Worm (Caenorhabditis elegans): ENCODE measurements around the gene C09F12.2.

C09F12.2 gene

DNA sequence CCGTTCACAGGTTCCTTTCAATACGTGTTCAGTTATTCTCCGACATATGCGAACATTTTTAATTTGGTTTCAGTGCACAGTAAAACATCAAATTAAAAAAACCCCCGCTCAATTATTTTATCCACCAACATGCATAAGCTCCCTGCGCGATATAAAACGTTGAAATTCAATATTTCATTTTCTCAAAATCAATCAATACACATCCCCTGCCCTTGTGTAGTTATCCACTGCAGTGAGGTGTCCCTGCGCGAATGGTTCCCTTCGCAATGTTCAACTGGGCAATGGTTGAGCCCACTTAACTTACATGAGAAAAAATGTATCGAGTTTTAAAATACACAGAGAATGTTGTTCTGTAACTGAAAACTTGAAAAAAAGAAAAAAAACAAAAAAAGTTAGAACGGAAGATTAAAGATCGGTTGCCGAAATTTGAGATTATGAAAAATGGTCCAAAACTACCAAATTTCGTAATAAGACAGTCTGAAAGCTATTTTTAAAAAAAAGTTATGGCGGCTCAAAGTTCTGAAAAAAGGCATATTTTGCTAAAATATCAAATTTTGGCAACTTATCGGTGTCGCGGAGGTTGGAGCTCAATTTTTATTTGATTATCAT, 40.4 kb downstream of the C09F12.2 start (continued):
- TF ChIP-seq lir-3 (tag; optimal IDR thresholded peaks at IDR 0.05; ENCODE audit: poor library complexity): peak; percentile 95

DNA sequence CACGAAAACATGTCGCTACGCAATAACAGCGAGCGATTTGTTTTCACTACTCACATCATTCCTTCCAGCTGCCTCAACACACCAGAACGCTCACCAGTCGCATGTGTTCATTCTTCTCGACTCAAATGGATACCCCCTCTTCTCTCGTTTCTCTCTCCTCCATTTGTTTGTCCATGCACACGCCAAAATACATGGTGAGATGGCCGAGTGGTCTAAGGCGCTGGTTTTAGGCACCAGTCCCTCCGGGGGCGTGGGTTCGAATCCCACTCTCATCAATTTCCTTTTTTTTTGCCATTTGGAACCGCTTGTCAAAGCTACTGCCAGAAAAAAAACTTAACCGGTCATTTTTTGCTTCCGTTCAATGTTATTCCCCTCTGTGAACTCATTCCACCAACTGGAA, 41.8 kb downstream of the C09F12.2 start:
- TF ChIP-seq blmp-1 (tag; optimal IDR thresholded peaks at IDR 0.05): no peak
- peak; percentile 72 for TF ChIP-seq nhr-71 (tag; optimal IDR thresholded peaks at IDR 0.05)
- TF ChIP-seq nhr-84 (tag; optimal IDR thresholded peaks at IDR 0.05): no peak
- no peak for TF ChIP-seq Y116A8C.19 (tag; optimal IDR thresholded peaks at IDR 0.05; ENCODE audit: borderline replicate concordance)
- peak; percentile 65 for TF ChIP-seq fkh-10 (GFP tag; optimal IDR thresholded peaks at IDR 0.05)
- TF ChIP-seq fkh-8 (tag; optimal IDR thresholded peaks at IDR 0.05): peak; percentile 63
- TF ChIP-seq ceh-90 (tag; optimal IDR thresholded peaks at IDR 0.05): no peak
- no peak for TF ChIP-seq tlp-1 (tag; optimal IDR thresholded peaks at IDR 0.05)
- no peak for TF ChIP-seq unc-30 (tag; optimal IDR thresholded peaks at IDR 0.05)
- peak; percentile 45 for TF ChIP-seq egl-13 (tag; optimal IDR thresholded peaks at IDR 0.05)
- TF ChIP-seq lin-14 (GFP tag; optimal IDR thresholded peaks at IDR 0.05): peak; percentile 58
- no peak for TF ChIP-seq C16A3.4 (tag; optimal IDR thresholded peaks at IDR 0.05)
- peak; percentile 54 for TF ChIP-seq xbp-1 (tag; optimal IDR thresholded peaks at IDR 0.05)
- TF ChIP-seq irx-1 (tag; optimal IDR thresholded peaks at IDR 0.05): peak; percentile 27
- TF ChIP-seq efl-3 (GFP tag; optimal IDR thresholded peaks at IDR 0.05): no peak
- no peak for TF ChIP-seq ama-1 (optimal IDR thresholded peaks at IDR 0.05)
- peak; percentile 40 for TF ChIP-seq nhr-77 (tag; optimal IDR thresholded peaks at IDR 0.05)
- no peak for TF ChIP-seq lin-15B (tag; optimal IDR thresholded peaks at IDR 0.05)
- TF ChIP-seq F16B12.6 (tag; optimal IDR thresholded peaks at IDR 0.05): no peak
- peak; percentile 11 for TF ChIP-seq unc-130 (tag; optimal IDR thresholded peaks at IDR 0.05)
- no peak for TF ChIP-seq nhr-28 (tag; optimal IDR thresholded peaks at IDR 0.05)
- peak; percentile 72 for TF ChIP-seq nhr-19 (GFP tag; conservative IDR thresholded peaks at IDR 0.05)
- TF ChIP-seq ces-1 (GFP tag; optimal IDR thresholded peaks at IDR 0.05): no peak
- no peak for TF ChIP-seq ets-5 (GFP tag; IDR thresholded peaks at IDR 0.05)
- no peak for TF ChIP-seq C34B4.2 (tag; optimal IDR thresholded peaks at IDR 0.05)
- TF ChIP-seq dsc-1 (tag; optimal IDR thresholded peaks at IDR 0.05): peak; percentile 83
- no peak for TF ChIP-seq alr-1 (tag; optimal IDR thresholded peaks at IDR 0.05; ENCODE audit: borderline replicate concordance)
- TF ChIP-seq ceh-82 (tag; optimal IDR thresholded peaks at IDR 0.05): peak; percentile 56 to 78 (median 62)
- TF ChIP-seq egl-27 (tag; optimal IDR thresholded peaks at IDR 0.05): peak in 1 of 2 experiments; percentile 40
- TF ChIP-seq mep-1 (tag; optimal IDR thresholded peaks at IDR 0.05): peak; percentile 55
- no peak for TF ChIP-seq lin-39 (tag; optimal IDR thresholded peaks at IDR 0.05)
- TF ChIP-seq pax-3 (tag; optimal IDR thresholded peaks at IDR 0.05): peak; percentile 43
- TF ChIP-seq nhr-237 (tag; optimal IDR thresholded peaks at IDR 0.05): no peak
- TF ChIP-seq unc-86 (tag; optimal IDR thresholded peaks at IDR 0.05): peak; percentile 36
- TF ChIP-seq zag-1 (tag; optimal IDR thresholded peaks at IDR 0.05): no peak
- peak; percentile 73 for TF ChIP-seq swsn-7 (tag; optimal IDR thresholded peaks at IDR 0.05)
- peak; percentile 6 for TF ChIP-seq ceh-63 (GFP tag; optimal IDR thresholded peaks at IDR 0.05)
- no peak; the same call in 1 of the 2 replicates for TF ChIP-seq mab-9 (GFP tag; IDR thresholded peaks at IDR 0.05)
- no peak for TF ChIP-seq ceh-88 (GFP tag; IDR thresholded peaks at IDR 0.05)
- no peak for TF ChIP-seq hlh-4 (tag; optimal IDR thresholded peaks at IDR 0.05)
- peak; percentile 68 for TF ChIP-seq jun-1 (tag; optimal IDR thresholded peaks at IDR 0.05)
- TF ChIP-seq lir-3 (tag; optimal IDR thresholded peaks at IDR 0.05; ENCODE audit: poor library complexity): no peak
- TF ChIP-seq aly-2 (tag; optimal IDR thresholded peaks at IDR 0.05): no peak
- TF ChIP-seq aha-1 (tag; optimal IDR thresholded peaks at IDR 0.05): no peak
- TF ChIP-seq skn-1 (tag; optimal IDR thresholded peaks at IDR 0.05): peak; percentile 52
- no peak for TF ChIP-seq fkh-4 (tag; optimal IDR thresholded peaks at IDR 0.05; ENCODE audit: borderline replicate concordance)
- TF ChIP-seq nhr-11 (tag; optimal IDR thresholded peaks at IDR 0.05): no peak
- TF ChIP-seq fos-1 (tag; optimal IDR thresholded peaks at IDR 0.05): peak; percentile 31
- TF ChIP-seq nhr-12 (tag; optimal IDR thresholded peaks at IDR 0.05): no peak
- peak; percentile 12 to 13 for TF ChIP-seq efl-1 (optimal IDR thresholded peaks at IDR 0.05)
- TF ChIP-seq efl-1 (GFP tag; optimal IDR thresholded peaks at IDR 0.05 in 1 of 2): peak in 1 of 2 experiments; percentile 93
- TF ChIP-seq unc-98 (GFP tag; IDR thresholded peaks at IDR 0.05): no peak
